Worm (Caenorhabditis elegans): Measurements from ENCODE around the gene mab-7.
A peak's percentile ranks its signal among the peaks of the same experiment; 100 is the strongest.

The mab-7 gene

ce11 chrX:865214-865613 is 32.6 kb downstream of the mab-7 start:
- peak; percentile 66 for TF ChIP-seq B0261.1 (tag; optimal IDR thresholded peaks at IDR 0.05)
- 0 out of 2 replicates have a peak, but pooled peaks have one; percentile 12 for TF ChIP-seq madf-6 (GFP tag; IDR thresholded peaks at IDR 0.05)
- TF ChIP-seq pha-4 (tag; optimal IDR thresholded peaks at IDR 0.05): no peak
- 0 out of 2 replicates have a peak, but pooled peaks have one; percentile 45 for TF ChIP-seq pbrm-1 (GFP tag; IDR thresholded peaks at IDR 0.05)
- peak; percentile 31 for TF ChIP-seq him-1 (tag; optimal IDR thresholded peaks at IDR 0.05)
- peak; percentile 34; the same call in 1 of the 2 replicates for TF ChIP-seq rcor-1 (GFP tag; IDR thresholded peaks at IDR 0.05)
- peak; percentile 57; the same call in 1 of the 2 replicates for TF ChIP-seq K11D2.4 (GFP tag; IDR thresholded peaks at IDR 0.05)
- TF ChIP-seq D2030.7 (GFP tag; IDR thresholded peaks at IDR 0.05): 0 out of 2 replicates have a peak, but pooled peaks have one; percentile 13
- TF ChIP-seq B0019.2 (GFP tag; conservative IDR thresholded peaks at IDR 0.05): 0 out of 2 replicates have a peak, but pooled peaks have one; percentile 35
- peak; percentile 56 for TF ChIP-seq rpc-1 (optimal IDR thresholded peaks at IDR 0.05)
- TF ChIP-seq rpc-1 (tag; optimal IDR thresholded peaks at IDR 0.05): peak; percentile 77
- TF ChIP-seq egrh-3 (GFP tag; IDR thresholded peaks at IDR 0.05): no peak
- TF ChIP-seq Y53F4B.3 (GFP tag; IDR thresholded peaks at IDR 0.05): no peak
- no peak for TF ChIP-seq nhr-120 (GFP tag; IDR thresholded peaks at IDR 0.05)
- TF ChIP-seq tbp1 (GFP tag; optimal IDR thresholded peaks at IDR 0.05): peak; percentile 87
- TF ChIP-seq let-526 (GFP tag; IDR thresholded peaks at IDR 0.05): peak; percentile 52; the same call in 1 of the 2 replicates

ce11 chrX:864293-864731 is 33.5 kb downstream of the mab-7 start:
- TF ChIP-seq dox-1 (GFP tag; IDR thresholded peaks at IDR 0.05) (no peak), hlh-12 (tag; optimal IDR thresholded peaks at IDR 0.05) (no peak), tbp1 (GFP tag; optimal IDR thresholded peaks at IDR 0.05) (no peak), egrh-3 (GFP tag; IDR thresholded peaks at IDR 0.05) (no peak), die-1 (tag; optimal IDR thresholded peaks at IDR 0.05) (peak; percentile 31), akir-1 (GFP tag; optimal IDR thresholded peaks at IDR 0.05) (no peak), lin-40 (tag; optimal IDR thresholded peaks at IDR 0.05) (peak; percentile 80), aptf-2 (GFP tag; conservative IDR thresholded peaks at IDR 0.05) (no peak), F37B4.10 (GFP tag; IDR thresholded peaks at IDR 0.05) (no peak), let-526 (GFP tag; IDR thresholded peaks at IDR 0.05) (no peak), hlh-26 (GFP tag; conservative IDR thresholded peaks at IDR 0.05) (no peak), ztf-26 (tag; optimal IDR thresholded peaks at IDR 0.05) (peak; percentile 84), nfya-1 (tag; optimal IDR thresholded peaks at IDR 0.05; ENCODE audit: borderline replicate concordance, insufficient read depth) (no peak), lin-26 (GFP tag; IDR thresholded peaks at IDR 0.05) (peak; percentile 72; the same call in 1 of the 2 replicates), hmg-1.2 (GFP tag; IDR thresholded peaks at IDR 0.05) (no peak), B0336.3 (GFP tag; IDR thresholded peaks at IDR 0.05) (no peak), snpc-3.4 (tag; optimal IDR thresholded peaks at IDR 0.05) (no peak), F10E7.11 (tag; optimal IDR thresholded peaks at IDR 0.05) (no peak), atf-7 (tag; optimal IDR thresholded peaks at IDR 0.05) (peak; percentile 90), unc-62 (GFP tag; optimal IDR thresholded peaks at IDR 0.05) (no peak), snpc-1.1 (tag; optimal IDR thresholded peaks at IDR 0.05; ENCODE audit: insufficient read depth) (no peak), ztf-25 (GFP tag; IDR thresholded peaks at IDR 0.05) (no peak), C06A6.2 (GFP tag; conservative IDR thresholded peaks at IDR 0.05) (0 out of 2 replicates have a peak, but pooled peaks have one; percentile 40), ceh-79 (tag; optimal IDR thresholded peaks at IDR 0.05) (no peak), unc-130 (GFP tag; optimal IDR thresholded peaks at IDR 0.05) (no peak), zim-3 (tag; optimal IDR thresholded peaks at IDR 0.05) (no peak), F22D6.2 (tag; optimal IDR thresholded peaks at IDR 0.05) (no peak), somi-1 (GFP tag; optimal IDR thresholded peaks at IDR 0.05) (peak; percentile 53)
